Fruit fly (Drosophila melanogaster): ENCODE data around the gene hng3.
A peak's percentile ranks its signal among the peaks of the same experiment; 100 is the strongest.

Gene hng3

dm6 chr3L:711839-712553 lies 43.3 kb downstream of the hng3 start, which contains the start of gene CG13896 (continued):
- peak; percentile 50 for TF ChIP-seq Hmx (GFP tag; optimal IDR thresholded peaks at IDR 0.05)
- TF ChIP-seq gt (GFP tag; IDR thresholded peaks at IDR 0.05) = no peak; the same call in 1 of the 2 replicates
- TF ChIP-seq inv (GFP tag; IDR thresholded peaks at IDR 0.05; ENCODE audit: partially characterized antibody) = no peak
- TF ChIP-seq CG3995 (GFP tag; optimal IDR thresholded peaks at IDR 0.05) = peak; percentile 9
- no peak for TF ChIP-seq z (GFP tag; IDR thresholded peaks at IDR 0.05)
- peak; percentile 83 for TF ChIP-seq CG4282 (GFP tag; optimal IDR thresholded peaks at IDR 0.05)
- TF ChIP-seq sug (tag; optimal IDR thresholded peaks at IDR 0.05) = peak; percentile 86
- TF ChIP-seq CG12104 (GFP tag; optimal IDR thresholded peaks at IDR 0.05) = peak; percentile 84
- peak; percentile 36 for TF ChIP-seq nerfin-1 (tag; optimal IDR thresholded peaks at IDR 0.05)
- peak; percentile 49 for TF ChIP-seq CG9437 (GFP tag; optimal IDR thresholded peaks at IDR 0.05)
- peak; percentile 52; the same call in 1 of the 2 replicates for TF ChIP-seq CG32767 (GFP tag; IDR thresholded peaks at IDR 0.05)
- peak; percentile 75 for TF ChIP-seq CG9215 (GFP tag; IDR thresholded peaks at IDR 0.05)
- TF ChIP-seq sc (optimal IDR thresholded peaks at IDR 0.05) = no peak
- peak; percentile 45 for TF ChIP-seq sc (GFP tag; optimal IDR thresholded peaks at IDR 0.05)
- peak; percentile 76 for TF ChIP-seq phol (tag; optimal IDR thresholded peaks at IDR 0.05)
- peak; percentile 91 for TF ChIP-seq zfh1 (GFP tag; IDR thresholded peaks at IDR 0.05)
- TF ChIP-seq CG13296 (GFP tag; optimal IDR thresholded peaks at IDR 0.05) = peak; percentile 63
- peak; percentile 71 for TF ChIP-seq CG17186 (GFP tag; optimal IDR thresholded peaks at IDR 0.05)
- TF ChIP-seq BEAF-32 (GFP tag; optimal IDR thresholded peaks at IDR 0.05) = peak; percentile 78
- TF ChIP-seq E2f2 (GFP tag; IDR thresholded peaks at IDR 0.05) = peak; percentile 65
- no peak for TF ChIP-seq gce (GFP tag; IDR thresholded peaks at IDR 0.05)
- peak; percentile 74 for TF ChIP-seq CG15601 (tag; optimal IDR thresholded peaks at IDR 0.05)
- TF ChIP-seq CG15073 (GFP tag; optimal IDR thresholded peaks at IDR 0.05) = peak; percentile 72
- TF ChIP-seq D (optimal IDR thresholded peaks at IDR 0.05) = no peak
- peak; percentile 73 for TF ChIP-seq D (GFP tag; optimal IDR thresholded peaks at IDR 0.05)
- TF ChIP-seq lab (GFP tag; optimal IDR thresholded peaks at IDR 0.05) = peak; percentile 90
- peak; percentile 63 for TF ChIP-seq CG3838 (GFP tag; optimal IDR thresholded peaks at IDR 0.05)
- TF ChIP-seq CG2678 (tag; optimal IDR thresholded peaks at IDR 0.05) = peak; percentile 73
- peak; percentile 57 for TF ChIP-seq btn (GFP tag; optimal IDR thresholded peaks at IDR 0.05)
- TF ChIP-seq Dip3 (GFP tag; optimal IDR thresholded peaks at IDR 0.05) = peak; percentile 82
- peak; percentile 88 for TF ChIP-seq slp2 (GFP tag; optimal IDR thresholded peaks at IDR 0.05)
- TF ChIP-seq Myb (GFP tag; optimal IDR thresholded peaks at IDR 0.05) = peak; percentile 76
- TF ChIP-seq salm (tag; optimal IDR thresholded peaks at IDR 0.05) = peak; percentile 26
- TF ChIP-seq maf-S (GFP tag; optimal IDR thresholded peaks at IDR 0.05) = peak; percentile 91
- peak; percentile 47 for TF ChIP-seq Deaf1 (tag; optimal IDR thresholded peaks at IDR 0.05)
- TF ChIP-seq Lpt (GFP tag; optimal IDR thresholded peaks at IDR 0.05) = no peak
- peak; percentile 66 for TF ChIP-seq CG12219 (GFP tag; optimal IDR thresholded peaks at IDR 0.05)
- TF ChIP-seq schlank (tag; optimal IDR thresholded peaks at IDR 0.05) = peak; percentile 60
- peak; percentile 84 for TF ChIP-seq tio (GFP tag; optimal IDR thresholded peaks at IDR 0.05)
- peak; percentile 67 for TF ChIP-seq Six4 (GFP tag; optimal IDR thresholded peaks at IDR 0.05)
- peak; percentile 57; the same call in 1 of the 3 replicates for TF ChIP-seq CG11093 (GFP tag; IDR thresholded peaks at IDR 0.05)
- peak; percentile 91 for TF ChIP-seq CG1603 (tag; optimal IDR thresholded peaks at IDR 0.05)
- peak; percentile 80 for TF ChIP-seq CG3163 (GFP tag; optimal IDR thresholded peaks at IDR 0.05)
- TF ChIP-seq CG1233 (GFP tag; optimal IDR thresholded peaks at IDR 0.05) = peak; percentile 82
- TF ChIP-seq az2 (GFP tag; optimal IDR thresholded peaks at IDR 0.05) = peak; percentile 94
- TF ChIP-seq CG3281 (GFP tag; optimal IDR thresholded peaks at IDR 0.05) = peak; percentile 75
- peak; percentile 89 for TF ChIP-seq Camta (GFP tag; optimal IDR thresholded peaks at IDR 0.05)
- peak; percentile 86 for TF ChIP-seq Side (GFP tag; optimal IDR thresholded peaks at IDR 0.05)
- peak; percentile 56 for TF ChIP-seq org-1 (GFP tag; optimal IDR thresholded peaks at IDR 0.05)
- peak; percentile 91 for TF ChIP-seq HmgZ (tag; optimal IDR thresholded peaks at IDR 0.05)
- no peak for TF ChIP-seq Dfd (GFP tag; optimal IDR thresholded peaks at IDR 0.05)

Measured in whole organism, embryonic.